Fruit fly (Drosophila melanogaster) whole organism, prepupa: ENCODE results near the gene CG10383.

Experiments used
- Blimp-1 ChIP-seq: fragments of 200-800 bp; sonication (Bioruptor generic); optimal IDR thresholded peaks from 3 replicates; lab custom pipeline; 2017; ENCODE audit warnings: missing biosample characterization, missing genetic modification characterization, mild to moderate bottlenecking, moderate library complexity, missing genetic modification reagents
- CG10631 ChIP-seq: fragments of 200-800 bp; sonication (Bioruptor generic); optimal IDR thresholded peaks from 2 replicates; lab custom pipeline; 2016; ENCODE audit warnings: missing biosample characterization, missing genetic modification characterization
- CG10669 ChIP-seq: fragments of 200-800 bp; sonication (Bioruptor generic); optimal IDR thresholded peaks from 3 replicates; lab custom pipeline; 2018; ENCODE audit warnings: missing biosample characterization, mild to moderate bottlenecking, missing genetic modification characterization, moderate library complexity
- CG11294 ChIP-seq: fragments of 200-800 bp; sonication (Bioruptor generic); IDR thresholded peaks from 2 replicates; pipeline ENCODE4 v1.3.6; 2022; ENCODE audit warnings: missing biosample characterization, missing genetic modification characterization
- CG11762 ChIP-seq: fragments of 200-800 bp; sonication (Bioruptor generic); optimal IDR thresholded peaks from 3 replicates; lab custom pipeline; 2016; ENCODE audit warnings: missing biosample characterization, missing genetic modification characterization; ENCODE audit not compliant: insufficient read depth
- CG11902 ChIP-seq: fragments of 200-800 bp; sonication (Bioruptor generic); optimal IDR thresholded peaks from 3 replicates; lab custom pipeline; 2016; ENCODE audit warnings: missing biosample characterization, missing genetic modification characterization
- CG16779 ChIP-seq: fragments of 200-800 bp; sonication (Bioruptor generic); optimal IDR thresholded peaks from 3 replicates; lab custom pipeline; 2017; ENCODE audit warnings: missing biosample characterization, mild to moderate bottlenecking, missing genetic modification characterization
- CG3032 ChIP-seq: fragments of 200-800 bp; optimal IDR thresholded peaks from 2 replicates; lab custom pipeline; 2019; ENCODE audit warnings: missing biosample characterization, mild to moderate bottlenecking, missing genetic modification characterization, moderate library complexity
- CG31627 ChIP-seq: fragments of 200-800 bp; sonication (Bioruptor generic); optimal IDR thresholded peaks from 3 replicates; lab custom pipeline; 2016; ENCODE audit warnings: missing biosample characterization, missing genetic modification characterization
- CG32006 ChIP-seq: fragments of 200-800 bp; sonication (Bioruptor generic); optimal IDR thresholded peaks from 3 replicates; lab custom pipeline; 2017; ENCODE audit warnings: missing biosample characterization, mild to moderate bottlenecking, missing genetic modification characterization
- CG34406 ChIP-seq: fragments of 200-800 bp; sonication (Bioruptor generic); optimal IDR thresholded peaks from 3 replicates; lab custom pipeline; 2016; ENCODE audit warnings: missing biosample characterization, missing genetic modification characterization
- CG3919 ChIP-seq: fragments of 200-800 bp; sonication (Bioruptor generic); optimal IDR thresholded peaks from 3 replicates; lab custom pipeline; 2016; ENCODE audit warnings: missing biosample characterization, missing genetic modification characterization
- CG4318 ChIP-seq: fragments of 200-800 bp; sonication (Bioruptor generic); optimal IDR thresholded peaks from 3 replicates; lab custom pipeline; 2017; ENCODE audit warnings: missing biosample characterization, mild to moderate bottlenecking, missing genetic modification characterization
- CG6163 ChIP-seq: fragments of 200-800 bp; sonication (Bioruptor generic); IDR thresholded peaks from 3 replicates; pipeline ENCODE4 v1.3.6; 2022; ENCODE audit warnings: missing biosample characterization, missing genetic modification characterization
- CG6276 ChIP-seq: fragments of 200-800 bp; sonication (Bioruptor generic); optimal IDR thresholded peaks from 2 replicates; lab custom pipeline; 2017; ENCODE audit warnings: missing biosample characterization, mild to moderate bottlenecking, missing genetic modification characterization
- CG6792 ChIP-seq: fragments of 200-800 bp; sonication (Bioruptor generic); optimal IDR thresholded peaks from 3 replicates; lab custom pipeline; 2016; ENCODE audit warnings: missing biosample characterization, missing genetic modification characterization
- CG6808 ChIP-seq: fragments of 200-800 bp; sonication (Bioruptor generic); optimal IDR thresholded peaks from 3 replicates; lab custom pipeline; 2017; ENCODE audit warnings: missing biosample characterization, missing genetic modification characterization, mild to moderate bottlenecking, moderate library complexity, missing genetic modification reagents
- CG6854 ChIP-seq: fragments of 200-800 bp; sonication (Bioruptor generic); optimal IDR thresholded peaks from 2 replicates; lab custom pipeline; 2017; ENCODE audit warnings: missing biosample characterization, mild to moderate bottlenecking, missing genetic modification characterization
- CG8119 ChIP-seq: fragments of 200-800 bp; sonication (Bioruptor generic); IDR thresholded peaks from 3 replicates; pipeline ENCODE4 v1.3.6; 2022; ENCODE audit warnings: missing biosample characterization, missing genetic modification characterization
- CG8319 ChIP-seq: fragments of 200-800 bp; sonication (Bioruptor generic); optimal IDR thresholded peaks from 3 replicates; lab custom pipeline; 2016; ENCODE audit warnings: missing biosample characterization, missing genetic modification characterization
- CG8632 ChIP-seq: fragments of 200-800 bp; sonication (Bioruptor generic); optimal IDR thresholded peaks from 3 replicates; lab custom pipeline; 2016; ENCODE audit warnings: missing biosample characterization, missing genetic modification characterization
- CG9139 ChIP-seq: fragments of 200-800 bp; sonication (Bioruptor generic); optimal IDR thresholded peaks from 3 replicates; lab custom pipeline; 2017; ENCODE audit warnings: missing biosample characterization, mild to moderate bottlenecking, missing genetic modification characterization
- Eip75B ChIP-seq: fragments of 200-800 bp; sonication (Bioruptor generic); optimal IDR thresholded peaks from 3 replicates; lab custom pipeline; 2016; ENCODE audit warnings: missing biosample characterization, missing genetic modification characterization
- Eip78C ChIP-seq: fragments of 200-800 bp; sonication (Bioruptor generic); peaks from one replicate; lab custom pipeline; 2016; ENCODE audit warnings: missing biosample characterization, missing genetic modification characterization
- Eip93F ChIP-seq: fragments of 200-800 bp; sonication (Bioruptor generic); optimal IDR thresholded peaks from 2 replicates; lab custom pipeline; 2016; ENCODE audit warnings: missing biosample characterization, mild to moderate bottlenecking, missing genetic modification characterization
- Ets21C ChIP-seq: fragments of 200-800 bp; sonication (Bioruptor generic); optimal IDR thresholded peaks from 3 replicates; lab custom pipeline; 2016; ENCODE audit warnings: missing biosample characterization, missing genetic modification characterization
- Ets96B ChIP-seq: fragments of 200-800 bp; optimal IDR thresholded peaks from 2 replicates; lab custom pipeline; 2019; ENCODE audit warnings: missing biosample characterization, mild to moderate bottlenecking, missing genetic modification characterization, moderate library complexity
- Gug ChIP-seq: fragments of 200-800 bp; sonication (Bioruptor generic); IDR thresholded peaks from 2 replicates; pipeline ENCODE4 v1.3.6; 2022; ENCODE audit warnings: missing biosample characterization, missing genetic modification characterization
- Hr38 ChIP-seq: sonication (Bioruptor generic); optimal IDR thresholded peaks from 2 replicates; lab custom pipeline; 2016; ENCODE audit warnings: missing biosample characterization, missing genetic modification characterization
- Hr4 ChIP-seq: fragments of 200-800 bp; sonication (Bioruptor generic); optimal IDR thresholded peaks from 3 replicates; lab custom pipeline; 2016; ENCODE audit warnings: missing biosample characterization, missing genetic modification characterization
- Met ChIP-seq: fragments of 200-800 bp; sonication (Bioruptor generic); optimal IDR thresholded peaks from 3 replicates; lab custom pipeline; 2016; ENCODE audit warnings: missing biosample characterization, missing genetic modification characterization
- Smox ChIP-seq: fragments of 200-800 bp; sonication (Bioruptor generic); optimal IDR thresholded peaks from 3 replicates; lab custom pipeline; 2016; ENCODE audit warnings: missing biosample characterization, missing genetic modification characterization
- Sox102F ChIP-seq: fragments of 200-800 bp; sonication (Bioruptor generic); optimal IDR thresholded peaks from 2 replicates; lab custom pipeline; 2016; ENCODE audit warnings: missing biosample characterization, mild to moderate bottlenecking, missing genetic modification characterization
- Sox14 ChIP-seq: fragments of 200-800 bp; sonication (Bioruptor generic); optimal IDR thresholded peaks from 3 replicates; lab custom pipeline; 2016; ENCODE audit warnings: missing biosample characterization, missing genetic modification characterization
- Sox15 ChIP-seq: fragments of 200-800 bp; sonication (Bioruptor generic); optimal IDR thresholded peaks from 3 replicates; lab custom pipeline; 2016; ENCODE audit warnings: missing biosample characterization, missing genetic modification characterization
- acj6 ChIP-seq: fragments of 200-800 bp; sonication (Bioruptor generic); optimal IDR thresholded peaks from 3 replicates; lab custom pipeline; 2016; ENCODE audit warnings: missing biosample characterization, missing genetic modification characterization
- cyc ChIP-seq: fragments of 200-800 bp; sonication (Bioruptor generic); optimal IDR thresholded peaks from 3 replicates; lab custom pipeline; 2016; ENCODE audit warnings: missing biosample characterization, missing genetic modification characterization
- dac ChIP-seq: fragments of 200-800 bp; sonication (Bioruptor generic); optimal IDR thresholded peaks from 2 replicates; lab custom pipeline; 2017; ENCODE audit warnings: missing biosample characterization, mild to moderate bottlenecking, missing genetic modification characterization
- dsx ChIP-seq: fragments of 200-800 bp; optimal IDR thresholded peaks from 3 replicates; lab custom pipeline; 2019; ENCODE audit warnings: missing biosample characterization, mild to moderate bottlenecking, missing genetic modification characterization, moderate library complexity; ENCODE audit not compliant: poor library complexity, severe bottlenecking
- eg ChIP-seq: fragments of 200-800 bp; sonication (Bioruptor generic); IDR thresholded peaks from 3 replicates; pipeline ENCODE4 v1.3.6; 2022; ENCODE audit warnings: missing biosample characterization, missing genetic modification characterization
- fd59A ChIP-seq: fragments of 200-800 bp; sonication (Bioruptor generic); optimal IDR thresholded peaks from 2 replicates; lab custom pipeline; 2017; ENCODE audit warnings: missing biosample characterization, mild to moderate bottlenecking, missing genetic modification characterization, missing genetic modification reagents
- fkh ChIP-seq: fragments of 200-800 bp; sonication (Bioruptor generic); optimal IDR thresholded peaks from 3 replicates; lab custom pipeline; 2017; ENCODE audit warnings: missing biosample characterization, mild to moderate bottlenecking, missing genetic modification characterization, moderate library complexity
- pdm3 ChIP-seq: fragments of 200-800 bp; sonication (Bioruptor generic); optimal IDR thresholded peaks from 3 replicates; lab custom pipeline; 2016; ENCODE audit warnings: missing biosample characterization, missing genetic modification characterization
- salr ChIP-seq, 2 experiments: fragments of 200-800 bp; sonication (Bioruptor generic); optimal IDR thresholded peaks; 3 replicates each; lab custom pipeline; 2016 to 2018; ENCODE audit warnings: missing biosample characterization in 2 of 2, missing genetic modification characterization in 2 of 2, mild to moderate bottlenecking in 1 of 2
- spab ChIP-seq: fragments of 200-800 bp; sonication (Bioruptor generic); optimal IDR thresholded peaks from 2 replicates; lab custom pipeline; 2017; ENCODE audit warnings: missing biosample characterization, mild to moderate bottlenecking, missing genetic modification characterization, missing genetic modification reagents
- svp ChIP-seq: fragments of 200-800 bp; sonication (Bioruptor generic); peaks from one replicate; lab custom pipeline; 2016; ENCODE audit warnings: missing biosample characterization, missing genetic modification characterization
- vri ChIP-seq: fragments of 200-800 bp; sonication (Bioruptor generic); optimal IDR thresholded peaks from 3 replicates; lab custom pipeline; 2016; ENCODE audit warnings: missing biosample characterization, mild to moderate bottlenecking, missing genetic modification characterization

CG10383 gene

dm6 chr2L:18694724-18695105 lies 687 bp downstream of the CG10383 start (continued):
- no peak for TF ChIP-seq vri (GFP tag; lab: Kevin White, UChicago)
- peak; percentile 77 for TF ChIP-seq CG8119 (GFP tag; lab: Robert Waterston, UW)
- peak in 1 of 2 experiments; percentile 28 for TF ChIP-seq salr (GFP tag; optimal IDR thresholded peaks at IDR 0.05; lab: Kevin White, UChicago)
- peak; percentile 55 for TF ChIP-seq CG8632 (GFP tag; lab: Kevin White, UChicago)
- no peak for TF ChIP-seq spab (GFP tag; lab: Kevin White, UChicago)
- TF ChIP-seq CG31627: peak; percentile 39
- TF ChIP-seq Hr38 (GFP tag; lab: Kevin White, UChicago): no peak
- TF ChIP-seq CG11294: no peak
- no peak for TF ChIP-seq Blimp-1 (GFP tag; lab: Kevin White, UChicago)
- peak; percentile 58 for TF ChIP-seq Eip75B (GFP tag; lab: Kevin White, UChicago)
- peak; percentile 66 for TF ChIP-seq CG32006 (GFP tag; lab: Kevin White, UChicago)
- TF ChIP-seq Sox14: peak; percentile 51
- TF ChIP-seq Smox: peak; percentile 39
- no peak for TF ChIP-seq CG16779 (tag; lab: Kevin White, UChicago)
- TF ChIP-seq Met (GFP tag; lab: Kevin White, UChicago): no peak
- peak; percentile 63 for TF ChIP-seq pdm3
- peak; percentile 5 for TF ChIP-seq Sox102F (GFP tag; lab: Kevin White, UChicago)
- peak; percentile 35 for TF ChIP-seq CG34406
- peak; percentile 84 for TF ChIP-seq CG6163
- TF ChIP-seq dac (GFP tag; lab: Kevin White, UChicago): no peak
- no peak for TF ChIP-seq fkh (GFP tag; lab: Kevin White, UChicago)
- peak; percentile 24 for TF ChIP-seq CG4318 (GFP tag; lab: Kevin White, UChicago)
- TF ChIP-seq Eip93F (GFP tag; lab: Kevin White, UChicago): no peak

dm6 chr2L:18693877-18694723 lies 1.3 kb downstream of the CG10383 start:
- TF ChIP-seq fkh (GFP tag; lab: Kevin White, UChicago) (peak; percentile 26), CG32006 (GFP tag; lab: Kevin White, UChicago) (peak; percentile 56), CG3919 (GFP tag; lab: Kevin White, UChicago) (peak; percentile 58), CG10631 (peak; percentile 37), Eip78C (GFP tag; lab: Kevin White, UChicago) (peak; percentile 67), CG6808 (no peak), Sox14 (peak; percentile 53), pdm3 (peak; percentile 50), CG3032 (tag; lab: Kevin White, UChicago) (no peak), CG11762 (GFP tag; lab: Kevin White, UChicago) (peak; percentile 27), salr (GFP tag; optimal IDR thresholded peaks at IDR 0.05; lab: Kevin White, UChicago) (no peak), Sox15 (GFP tag; lab: Kevin White, UChicago) (peak; percentile 11), CG8319 (GFP tag; lab: Kevin White, UChicago) (no peak), Met (GFP tag; lab: Kevin White, UChicago) (peak; percentile 41), cyc (peak; percentile 10), Gug (GFP tag; lab: Robert Waterston, UW) (no peak), svp (peak; percentile 22), dsx (GFP tag; lab: Kevin White, UChicago) (no peak), CG9139 (GFP tag; lab: Kevin White, UChicago) (no peak), CG6792 (GFP tag; lab: Kevin White, UChicago) (peak; percentile 56), Eip93F (GFP tag; lab: Kevin White, UChicago) (no peak), acj6 (peak; percentile 53), CG6854 (GFP tag; lab: Kevin White, UChicago) (peak; percentile 31), CG31627 (peak; percentile 68), Ets96B (no peak), Ets21C (peak; percentile 19), CG6163 (peak; percentile 82), CG6276 (GFP tag; lab: Kevin White, UChicago) (no peak), CG11902 (GFP tag; lab: Kevin White, UChicago) (no peak), fd59A (GFP tag; lab: Kevin White, UChicago) (no peak), CG11294 (no peak), CG34406 (peak; percentile 28), eg (GFP tag; lab: Robert Waterston, UW) (peak; percentile 71), Hr4 (GFP tag; lab: Kevin White, UChicago) (no peak), CG4318 (GFP tag; lab: Kevin White, UChicago) (no peak), CG10669 (GFP tag; lab: Kevin White, UChicago) (no peak)
